Worm (Caenorhabditis elegans): Measurements from ENCODE around the gene Y53C12A.3.

Gene Y53C12A.3

DNA sequence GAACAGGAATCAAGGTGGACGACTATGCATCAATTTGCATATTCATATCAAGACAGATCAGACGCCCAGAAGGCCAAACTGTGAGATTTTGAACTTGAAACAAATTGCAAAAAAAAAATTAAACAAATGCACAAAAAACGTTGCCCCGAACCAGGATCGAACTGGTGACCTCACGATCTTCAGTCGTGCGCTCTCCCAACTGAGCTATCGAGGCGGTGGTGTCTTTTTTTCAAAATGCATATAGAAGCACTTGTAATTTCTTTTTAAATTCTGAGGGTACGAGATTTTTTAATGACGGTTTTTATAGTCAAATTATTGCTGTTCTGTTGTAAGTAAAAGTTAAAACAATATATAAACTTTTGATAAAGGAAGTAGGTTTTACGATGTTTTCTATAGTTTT lies 7.0 kb upstream of the Y53C12A.3 start (continued):
- TF ChIP-seq dmd-6 (GFP tag; IDR thresholded peaks at IDR 0.05): peak; percentile 27; the same call in 1 of the 2 replicates
- TF ChIP-seq ama-1 (optimal IDR thresholded peaks at IDR 0.05): no peak
- no peak for TF ChIP-seq hmg-1.1 (GFP tag; IDR thresholded peaks at IDR 0.05)
- peak; percentile 59 for TF ChIP-seq mes-2 (tag; optimal IDR thresholded peaks at IDR 0.05; ENCODE audit: poor library complexity, severe bottlenecking)
- no peak for TF ChIP-seq T26A8.4 (GFP tag; IDR thresholded peaks at IDR 0.05)
- TF ChIP-seq daf-19 (GFP tag; conservative IDR thresholded peaks at IDR 0.05): no peak
- peak; percentile 0 for TF ChIP-seq unc-130 (GFP tag; optimal IDR thresholded peaks at IDR 0.05)
- TF ChIP-seq lsy-2 (tag; optimal IDR thresholded peaks at IDR 0.05): peak in 1 of 2 experiments; percentile 42
- TF ChIP-seq egl-43 (GFP tag; IDR thresholded peaks at IDR 0.05): no peak
- no peak for TF ChIP-seq cey-2 (tag; optimal IDR thresholded peaks at IDR 0.05; ENCODE audit: borderline replicate concordance, insufficient read depth)
- TF ChIP-seq nhr-11 (tag; optimal IDR thresholded peaks at IDR 0.05): no peak
- TF ChIP-seq spr-3 (GFP tag; optimal IDR thresholded peaks at IDR 0.05): no peak
- no peak for TF ChIP-seq tag-97 (GFP tag; IDR thresholded peaks at IDR 0.05)
- no peak for TF ChIP-seq zag-1 (tag; optimal IDR thresholded peaks at IDR 0.05)
- no peak for TF ChIP-seq ztf-11 (tag; optimal IDR thresholded peaks at IDR 0.05)
- TF ChIP-seq lin-38 (GFP tag; IDR thresholded peaks at IDR 0.05): peak; percentile 59
- TF ChIP-seq T20F7.1 (GFP tag; optimal IDR thresholded peaks at IDR 0.05): no peak
- no peak for TF ChIP-seq arid-1 (GFP tag; conservative IDR thresholded peaks at IDR 0.05)
- peak; percentile 10 for TF ChIP-seq dpl-1 (GFP tag; optimal IDR thresholded peaks at IDR 0.05)
- no peak for TF ChIP-seq lin-13 (GFP tag; optimal IDR thresholded peaks at IDR 0.05)
- TF ChIP-seq pha-4 (GFP tag; IDR thresholded peaks at IDR 0.05): peak; percentile 58; the same call in 1 of the 2 replicates
- no peak for TF ChIP-seq pha-4 (tag; optimal IDR thresholded peaks at IDR 0.05)
- no peak for TF ChIP-seq F49E8.2 (tag; optimal IDR thresholded peaks at IDR 0.05; ENCODE audit: borderline replicate concordance)
- no peak for TF ChIP-seq zfp-2 (tag; optimal IDR thresholded peaks at IDR 0.05)
- TF ChIP-seq fos-1 (tag; optimal IDR thresholded peaks at IDR 0.05): no peak
- TF ChIP-seq F10B5.3 (tag; optimal IDR thresholded peaks at IDR 0.05): no peak

- no peak for TF ChIP-seq hif-1 (tag; optimal IDR thresholded peaks at IDR 0.05)
- no peak for TF ChIP-seq zfp-3 (GFP tag; conservative IDR thresholded peaks at IDR 0.05)
- no peak for TF ChIP-seq mep-1 (tag; optimal IDR thresholded peaks at IDR 0.05)
- TF ChIP-seq daf-16 (GFP tag; optimal IDR thresholded peaks at IDR 0.05): no peak
- no peak for TF ChIP-seq daf-16 (tag; optimal IDR thresholded peaks at IDR 0.05)
- no peak for TF ChIP-seq dmd-8 (GFP tag; IDR thresholded peaks at IDR 0.05)
- TF ChIP-seq nhr-28 (tag; optimal IDR thresholded peaks at IDR 0.05): no peak
- TF ChIP-seq unc-130 (GFP tag; optimal IDR thresholded peaks at IDR 0.05): no peak
- no peak for TF ChIP-seq mdt-29 (GFP tag; IDR thresholded peaks at IDR 0.05)
Observed at ce11 chrII:9708835-9709299, 2.8 kb upstream of the Y53C12A.3 start, which contains the start of gene glt-5. Gene glt-5 (minus strand): TSS chrII:9708885.

ce11 chrII:9704746-9705145 lies 1.3 kb downstream of the Y53C12A.3 start, which contains the start of gene Y53C12A.10:
Gene Y53C12A.10 (minus strand): TSS chrII:9704846.
- TF ChIP-seq F44E2.7 (GFP tag; IDR thresholded peaks at IDR 0.05) (no peak), R02D3.7 (tag; optimal IDR thresholded peaks at IDR 0.05) (no peak)

DNA sequence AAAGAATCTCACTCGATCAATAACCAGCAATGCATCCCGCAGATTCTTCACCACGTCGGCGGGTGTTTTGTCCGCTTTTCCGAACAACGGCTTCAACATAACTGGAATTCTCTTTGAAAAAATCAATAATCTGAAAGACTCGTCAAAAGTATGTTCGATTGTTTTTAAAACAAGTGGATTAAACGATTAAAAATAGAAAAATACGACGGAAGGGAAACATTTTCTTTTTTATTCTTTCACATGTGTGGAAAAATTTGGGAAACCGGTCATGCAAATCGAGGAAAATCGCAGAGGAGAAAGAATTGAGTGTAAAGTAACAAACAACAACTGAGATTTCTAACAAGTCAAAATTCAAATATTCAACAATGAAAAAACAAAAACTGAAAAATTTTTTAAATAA lies 2.4 kb downstream of the Y53C12A.3 start, which contains the start of gene mop-25.2:
Gene mop-25.2, minus strand, starts transcription at position 101 of the 400 bp plus-strand sequence.
- TF ChIP-seq jun-1 (tag; optimal IDR thresholded peaks at IDR 0.05): no peak
- TF ChIP-seq lin-38 (GFP tag; IDR thresholded peaks at IDR 0.05): 0 out of 2 replicates have a peak, but pooled peaks have one; percentile 26
- no peak for TF ChIP-seq nhr-48 (tag; optimal IDR thresholded peaks at IDR 0.05)
- no peak for TF ChIP-seq sdz-12 (GFP tag; optimal IDR thresholded peaks at IDR 0.05)
- peak; percentile 38 for TF ChIP-seq ama-1 (optimal IDR thresholded peaks at IDR 0.05)
- TF ChIP-seq ZK337.2 (GFP tag; IDR thresholded peaks at IDR 0.05): no peak
